Fruit fly (Drosophila melanogaster): ENCODE data around the gene Pdp1.

Pdp1 gene

DNA sequence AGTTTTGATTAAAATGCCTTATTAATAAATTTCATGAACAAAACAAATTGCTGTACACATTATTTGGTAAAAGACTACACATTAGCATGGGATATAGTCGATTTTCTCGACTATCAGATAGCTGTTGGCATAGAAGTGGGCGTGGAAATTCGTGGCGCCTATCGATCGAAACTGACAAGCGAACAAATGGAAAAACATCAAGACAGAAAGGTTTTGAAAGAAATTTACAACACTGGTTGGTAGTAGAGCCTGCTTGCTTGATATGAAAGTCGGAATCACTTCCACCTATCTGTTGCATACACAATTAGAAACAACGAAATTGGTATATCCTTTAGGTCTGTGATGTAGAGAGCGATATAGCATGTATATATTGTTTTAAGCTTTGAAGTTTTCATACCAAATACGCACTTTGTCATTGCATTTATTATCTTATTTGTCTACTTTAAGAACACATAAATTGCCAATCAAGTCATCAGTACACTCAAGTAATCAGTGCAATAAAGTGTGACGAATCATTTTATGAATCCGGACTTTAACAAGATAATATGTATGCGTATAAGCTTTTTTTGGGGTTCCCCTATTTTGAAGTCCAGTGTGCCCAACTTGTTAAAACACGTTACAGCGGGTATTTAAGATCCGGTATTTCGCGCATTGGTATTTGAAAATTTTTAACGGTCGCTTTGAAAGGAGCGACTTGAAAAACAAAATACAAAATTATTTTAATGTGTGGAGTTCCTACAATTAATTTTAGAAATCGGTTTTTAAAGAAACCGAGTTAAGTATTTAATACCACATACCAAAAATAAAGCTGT is 48.8 kb upstream of the Pdp1 start (continued):
- TF ChIP-seq fd96Cb (tag; optimal IDR thresholded peaks at IDR 0.05) (no peak), Opbp (GFP tag; IDR thresholded peaks at IDR 0.05; ENCODE audit: partially characterized antibody) (0 out of 3 replicates have a peak, but pooled peaks have one; percentile 13), CG2116 (GFP tag; optimal IDR thresholded peaks at IDR 0.05) (peak; percentile 28), Usf (GFP tag; optimal IDR thresholded peaks at IDR 0.05) (no peak), CG17385 (GFP tag; optimal IDR thresholded peaks at IDR 0.05) (no peak), bbx (GFP tag; IDR thresholded peaks at IDR 0.05; ENCODE audit: partially characterized antibody) (0 out of 2 replicates have a peak, but pooled peaks have one; percentile 32), gfzf (GFP tag; optimal IDR thresholded peaks at IDR 0.05) (peak; percentile 70), yki (optimal IDR thresholded peaks at IDR 0.05) (no peak), tin (GFP tag; optimal IDR thresholded peaks at IDR 0.05) (no peak), CG17359 (tag; optimal IDR thresholded peaks at IDR 0.05) (no peak), Dp (GFP tag; optimal IDR thresholded peaks at IDR 0.05) (peak; percentile 57), pzg (GFP tag; optimal IDR thresholded peaks at IDR 0.05) (peak; percentile 41), CG16813 (GFP tag; IDR thresholded peaks at IDR 0.05; ENCODE audit: partially characterized antibody) (peak; percentile 53; the same call in 2 of the 3 replicates), CG17186 (GFP tag; optimal IDR thresholded peaks at IDR 0.05) (no peak), stwl (tag; optimal IDR thresholded peaks at IDR 0.05) (peak; percentile 98), Lhr (GFP tag; optimal IDR thresholded peaks at IDR 0.05) (peak; percentile 48), CoRest (tag; optimal IDR thresholded peaks at IDR 0.05) (peak; percentile 83), grn (GFP tag; optimal IDR thresholded peaks at IDR 0.05) (no peak), CG6791 (GFP tag; IDR thresholded peaks at IDR 0.05; ENCODE audit: partially characterized antibody) (peak; percentile 55; the same call in 1 of the 3 replicates), Doc3 (GFP tag; IDR thresholded peaks at IDR 0.05; ENCODE audit: partially characterized antibody) (peak; percentile 53; the same call in 2 of the 3 replicates), Scr (GFP tag; IDR thresholded peaks at IDR 0.05; ENCODE audit: partially characterized antibody) (peak; percentile 38), knrl (GFP tag; IDR thresholded peaks at IDR 0.05; ENCODE audit: partially characterized antibody) (peak; percentile 21; the same call in 1 of the 3 replicates), Sry-δ (GFP tag; optimal IDR thresholded peaks at IDR 0.05) (peak; percentile 12), amos (GFP tag; IDR thresholded peaks at IDR 0.05; ENCODE audit: partially characterized antibody) (peak; percentile 41; the same call in 1 of the 2 replicates), pnt (GFP tag; optimal IDR thresholded peaks at IDR 0.05) (no peak), pb (GFP tag; optimal IDR thresholded peaks at IDR 0.05) (no peak), Gug (GFP tag; IDR thresholded peaks at IDR 0.05) (no peak), CG8281 (tag; optimal IDR thresholded peaks at IDR 0.05) (peak; percentile 55), vnd (GFP tag; IDR thresholded peaks at IDR 0.05; ENCODE audit: partially characterized antibody) (no peak), Ets97D (GFP tag; optimal IDR thresholded peaks at IDR 0.05) (peak; percentile 7), Ets65A (GFP tag) (peak; percentile 18), CG1603 (tag; optimal IDR thresholded peaks at IDR 0.05) (peak; percentile 12), crp (GFP tag; optimal IDR thresholded peaks at IDR 0.05) (peak in 1 of 2 experiments; percentile 50), CG10267 (tag; optimal IDR thresholded peaks at IDR 0.05) (peak; percentile 68)

DNA sequence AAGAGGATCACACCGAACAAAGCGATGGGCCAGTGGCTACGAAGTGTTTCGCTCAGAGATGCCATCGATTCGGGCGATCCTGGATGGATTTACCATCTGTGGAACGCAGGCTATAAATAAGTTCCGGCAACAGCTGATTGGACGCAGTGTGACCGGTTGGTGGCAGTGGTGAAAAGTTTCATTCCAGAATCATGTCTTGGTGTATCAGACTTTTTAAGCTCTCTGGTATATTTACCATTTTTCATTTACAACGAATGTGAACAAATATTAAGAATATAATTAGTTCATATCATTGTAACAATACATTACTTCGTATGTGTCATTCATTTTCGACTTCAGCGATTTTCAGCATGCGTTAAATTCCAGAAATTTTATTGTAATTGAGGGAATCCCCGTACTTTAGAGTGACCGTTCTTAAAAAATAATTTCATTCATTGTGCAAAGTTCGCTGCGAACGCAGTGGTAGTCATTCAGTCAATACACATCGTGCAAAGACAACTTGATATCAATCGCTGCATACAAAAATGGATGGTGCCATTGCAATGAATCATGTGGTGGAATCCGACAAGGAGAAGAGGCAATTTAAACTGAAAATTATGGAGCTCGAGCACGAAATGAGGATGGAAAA is 47.9 kb upstream of the Pdp1 start, which contains the start of gene Tmem43:
Tmem43 (minus strand) TSS at position 152 of the 628 bp plus-strand sequence.
- TF ChIP-seq CG17359 (tag; optimal IDR thresholded peaks at IDR 0.05) (no peak), CG10147 (GFP tag; optimal IDR thresholded peaks at IDR 0.05) (no peak), emc (GFP tag; optimal IDR thresholded peaks at IDR 0.05) (no peak), Sry-δ (GFP tag; optimal IDR thresholded peaks at IDR 0.05) (no peak), Ets97D (GFP tag; optimal IDR thresholded peaks at IDR 0.05) (peak; percentile 41), phol (tag; optimal IDR thresholded peaks at IDR 0.05) (peak; percentile 9), Asciz (GFP tag; optimal IDR thresholded peaks at IDR 0.05) (no peak), CkIIα-i1 (GFP tag; IDR thresholded peaks at IDR 0.05) (no peak), Taf1 (GFP tag; IDR thresholded peaks at IDR 0.05) (no peak), CG32532 (GFP tag; IDR thresholded peaks at IDR 0.05) (no peak), CG13123 (GFP tag; optimal IDR thresholded peaks at IDR 0.05) (no peak), hb (GFP tag; IDR thresholded peaks at IDR 0.05; ENCODE audit: partially characterized antibody) (no peak), sqz (GFP tag; optimal IDR thresholded peaks at IDR 0.05) (no peak), Jarid2 (GFP tag; optimal IDR thresholded peaks at IDR 0.05) (no peak), Dad (GFP tag; optimal IDR thresholded peaks at IDR 0.05) (no peak), sens (GFP tag) (peak; percentile 77)
